Fruit fly (Drosophila melanogaster) whole organism, embryonic: ENCODE measurements around the gene CG16957.

ENCODE experiments used
- Ada2b ChIP-seq: fragments of 200-800 bp; sonication (Bioruptor generic); IDR thresholded peaks from 2 replicates; pipeline ENCODE4 v1.3.6; 2022; ENCODE audit warnings: missing biosample characterization, missing genetic modification characterization
- B-H2 ChIP-seq: fragments of 200-800 bp; sonication (Bioruptor generic); optimal IDR thresholded peaks from 2 replicates; lab custom pipeline; 2018; ENCODE audit warnings: missing biosample characterization, mild to moderate bottlenecking, missing genetic modification characterization
- BEAF-32 ChIP-seq: fragments of 200-800 bp; sonication (Bioruptor generic); optimal IDR thresholded peaks from 3 replicates; lab custom pipeline; 2017; ENCODE audit warnings: missing biosample characterization, missing genetic modification characterization, mild to moderate bottlenecking, moderate library complexity, missing genetic modification reagents
- BtbVII ChIP-seq: fragments of 200-800 bp; sonication (Bioruptor generic); optimal IDR thresholded peaks from 3 replicates; lab custom pipeline; 2017; ENCODE audit warnings: missing biosample characterization, mild to moderate bottlenecking, missing genetic modification characterization
- CG10543 ChIP-seq: fragments of 200-800 bp; sonication (Bioruptor generic); optimal IDR thresholded peaks from 3 replicates; lab custom pipeline; 2017; ENCODE audit warnings: missing biosample characterization, mild to moderate bottlenecking, missing genetic modification characterization, moderate library complexity
- CG10654 ChIP-seq: fragments of 200-800 bp; sonication (Bioruptor generic); optimal IDR thresholded peaks from 2 replicates; lab custom pipeline; 2016; ENCODE audit warnings: missing biosample characterization, missing genetic modification characterization
- CG11247 ChIP-seq: fragments of 200-800 bp; sonication (Bioruptor generic); IDR thresholded peaks from 2 replicates; pipeline ENCODE4 v1.3.6; 2022; ENCODE audit warnings: missing biosample characterization, missing genetic modification characterization
- CG11398 ChIP-seq: fragments of 200-800 bp; sonication (Bioruptor generic); optimal IDR thresholded peaks from 2 replicates; lab custom pipeline; 2016; ENCODE audit warnings: missing biosample characterization, missing genetic modification characterization
- CG14014 ChIP-seq: fragments of 200-800 bp; sonication (Bioruptor generic); IDR thresholded peaks from 2 replicates; pipeline ENCODE4 v1.3.6; 2022; ENCODE audit warnings: missing biosample characterization, missing genetic modification characterization
- CG15269 ChIP-seq: fragments of 200-800 bp; sonication (Bioruptor generic); optimal IDR thresholded peaks from 2 replicates; lab custom pipeline; 2018; ENCODE audit warnings: missing biosample characterization, mild to moderate bottlenecking, missing genetic modification characterization, moderate library complexity
- CG15601 ChIP-seq: fragments of 200-800 bp; sonication (Bioruptor generic); optimal IDR thresholded peaks from 3 replicates; lab custom pipeline; 2019; ENCODE audit warnings: missing biosample characterization, mild to moderate bottlenecking, missing genetic modification characterization, moderate library complexity
- CG17359 ChIP-seq: fragments of 200-800 bp; sonication (Bioruptor generic); optimal IDR thresholded peaks from 3 replicates; lab custom pipeline; 2018; ENCODE audit warnings: missing biosample characterization, mild to moderate bottlenecking, missing genetic modification characterization, moderate library complexity
- CG32767 ChIP-seq: fragments of 200-800 bp; sonication (Bioruptor generic); IDR thresholded peaks from 2 replicates; pipeline ENCODE4 v1.3.6; 2022; ENCODE audit warnings: missing biosample characterization, missing genetic modification characterization
- CG4730 ChIP-seq: fragments of 200-800 bp; sonication (Bioruptor generic); IDR thresholded peaks from 2 replicates; pipeline ENCODE4 v1.3.6; 2022; ENCODE audit warnings: missing biosample characterization, missing genetic modification characterization
- CG6854 ChIP-seq: fragments of 200-800 bp; sonication (Bioruptor generic); optimal IDR thresholded peaks from 3 replicates; lab custom pipeline; 2017; ENCODE audit warnings: missing biosample characterization, mild to moderate bottlenecking, missing genetic modification characterization
- CG7928 ChIP-seq: fragments of 200-800 bp; sonication (Bioruptor generic); optimal IDR thresholded peaks from 2 replicates; lab custom pipeline; 2017; ENCODE audit warnings: missing biosample characterization, mild to moderate bottlenecking, missing genetic modification characterization
- CG8290 ChIP-seq, 3 experiments: fragments of 200-800 bp; sonication (Bioruptor generic); optimal IDR thresholded peaks; 2 replicates each; lab custom pipeline; 2016 to 2019; ENCODE audit warnings: missing biosample characterization in 3 of 3, missing genetic modification characterization in 3 of 3, mild to moderate bottlenecking in 2 of 3, moderate library complexity in 1 of 3
- CG8388 ChIP-seq: fragments of 200-800 bp; sonication (Bioruptor generic); optimal IDR thresholded peaks from 2 replicates; lab custom pipeline; 2019; ENCODE audit warnings: missing biosample characterization, mild to moderate bottlenecking, missing genetic modification characterization, moderate library complexity
- CG9932 ChIP-seq: fragments of 200-800 bp; sonication (Bioruptor generic); IDR thresholded peaks from 2 replicates; pipeline ENCODE4 v1.3.6; 2022; ENCODE audit warnings: missing biosample characterization, missing genetic modification characterization
- Chrac-16 ChIP-seq: fragments of 200-800 bp; sonication (Bioruptor generic); optimal IDR thresholded peaks from 3 replicates; lab custom pipeline; 2016; ENCODE audit warnings: missing biosample characterization, missing genetic modification characterization
- Dip3 ChIP-seq: fragments of 200-800 bp; sonication (Bioruptor generic); optimal IDR thresholded peaks from 3 replicates; lab custom pipeline; 2016; ENCODE audit warnings: missing biosample characterization, missing genetic modification characterization
- Dp ChIP-seq: fragments of 200-800 bp; sonication (Bioruptor generic); optimal IDR thresholded peaks from 2 replicates; lab custom pipeline; 2018; ENCODE audit warnings: missing biosample characterization, mild to moderate bottlenecking, missing genetic modification characterization, moderate library complexity
- Fer2 ChIP-seq: fragments of 200-800 bp; sonication (Bioruptor generic); optimal IDR thresholded peaks from 2 replicates; lab custom pipeline; 2018; ENCODE audit warnings: missing biosample characterization, mild to moderate bottlenecking, missing genetic modification characterization, moderate library complexity
- Gug ChIP-seq: fragments of 200-800 bp; sonication (Bioruptor generic); IDR thresholded peaks from 4 replicates; pipeline ENCODE4 v1.3.6; 2022; ENCODE audit warnings: missing biosample characterization, missing genetic modification characterization
- H15 ChIP-seq: fragments of 200-800 bp; sonication (Bioruptor generic); IDR thresholded peaks from 3 replicates; pipeline ENCODE4 v1.3.6; 2022; ENCODE audit warnings: missing biosample characterization, missing genetic modification characterization
- Mrtf ChIP-seq: fragments of 200-800 bp; sonication (Bioruptor generic); IDR thresholded peaks from 3 replicates; pipeline ENCODE4 v1.3.6; 2022; ENCODE audit warnings: missing biosample characterization, missing genetic modification characterization
- NC2α ChIP-seq: fragments of 200-800 bp; sonication (Bioruptor generic); optimal IDR thresholded peaks from 2 replicates; lab custom pipeline; 2016; ENCODE audit warnings: missing biosample characterization, missing genetic modification characterization
- Neu2 ChIP-seq: fragments of 200-800 bp; sonication (Bioruptor generic); optimal IDR thresholded peaks from 3 replicates; lab custom pipeline; 2016; ENCODE audit warnings: missing biosample characterization, missing genetic modification characterization, borderline replicate concordance
- ap ChIP-seq: fragments of 200-800 bp; sonication (Bioruptor generic); IDR thresholded peaks from 2 replicates; pipeline ENCODE4 v1.3.6; 2022; ENCODE audit warnings: missing biosample characterization, missing genetic modification characterization
- cas ChIP-seq: fragments of 200-800 bp; sonication (Bioruptor generic); IDR thresholded peaks from 2 replicates; pipeline ENCODE4 v1.3.6; 2022; ENCODE audit warnings: missing biosample characterization, missing genetic modification characterization
- croc ChIP-seq: fragments of 200-800 bp; sonication (Bioruptor generic); conservative IDR thresholded peaks from 3 replicates; pipeline ENCODE4 v1.3.6; 2022; ENCODE audit warnings: missing biosample characterization, missing genetic modification characterization
- cwo ChIP-seq: fragments of 200-800 bp; sonication (Bioruptor generic); optimal IDR thresholded peaks from 3 replicates; lab custom pipeline; 2017; ENCODE audit warnings: missing biosample characterization, missing genetic modification characterization, mild to moderate bottlenecking, moderate library complexity, missing genetic modification reagents
- danr ChIP-seq: fragments of 200-800 bp; sonication (Bioruptor generic); IDR thresholded peaks from 2 replicates; pipeline ENCODE4 v1.3.6; 2022; ENCODE audit warnings: missing biosample characterization, missing genetic modification characterization
- dm ChIP-seq: fragments of 200-800 bp; sonication (Bioruptor generic); optimal IDR thresholded peaks from 3 replicates; lab custom pipeline; 2016; ENCODE audit warnings: missing biosample characterization, missing genetic modification characterization
- exex ChIP-seq: fragments of 200-800 bp; sonication (Bioruptor generic); optimal IDR thresholded peaks from 4 replicates; lab custom pipeline; 2018; ENCODE audit warnings: missing biosample characterization, mild to moderate bottlenecking, missing genetic modification characterization, moderate library complexity
- h ChIP-seq: fragments of >200 bp; optimal IDR thresholded peaks from 2 replicates; lab custom pipeline; 2017
- hkb ChIP-seq, 2 experiments: fragments of 200-800 bp in 1 of 2; fragments of >200 bp in 1 of 2; sonication (Bioruptor generic) in 1 of 2; IDR thresholded peaks in 1 of 2; optimal IDR thresholded peaks in 1 of 2; 2 replicates each; pipeline versions ENCODE4 v1.3.6 to Lab custom; 2017 to 2022; ENCODE audit warnings: missing biosample characterization in 1 of 2, missing genetic modification characterization in 1 of 2
- ind ChIP-seq: fragments of 200-800 bp; sonication (Bioruptor generic); optimal IDR thresholded peaks from 3 replicates; lab custom pipeline; 2016; ENCODE audit warnings: missing biosample characterization, missing genetic modification characterization
- nerfin-2 ChIP-seq: fragments of 200-800 bp; sonication (Bioruptor generic); IDR thresholded peaks from 2 replicates; pipeline ENCODE4 v1.3.6; 2022; ENCODE audit warnings: missing biosample characterization, missing genetic modification characterization; ENCODE audit not compliant: partially characterized antibody
- org-1 ChIP-seq: fragments of 200-800 bp; sonication (Bioruptor generic); optimal IDR thresholded peaks from 2 replicates; lab custom pipeline; 2017; ENCODE audit warnings: missing biosample characterization, missing genetic modification characterization
- peb ChIP-seq: fragments of 200-800 bp; sonication (Bioruptor generic); IDR thresholded peaks from 2 replicates; pipeline ENCODE4 v1.3.6; 2022; ENCODE audit warnings: missing biosample characterization, missing genetic modification characterization
- phol ChIP-seq: fragments of 200-800 bp; sonication (Bioruptor generic); optimal IDR thresholded peaks from 3 replicates; lab custom pipeline; 2018; ENCODE audit warnings: missing biosample characterization, mild to moderate bottlenecking, missing genetic modification characterization, moderate library complexity
- pnt ChIP-seq: fragments of 200-800 bp; sonication (Bioruptor generic); optimal IDR thresholded peaks from 3 replicates; lab custom pipeline; 2016; ENCODE audit warnings: missing biosample characterization, missing genetic modification characterization
- pros ChIP-seq: fragments of 200-800 bp; sonication (Bioruptor generic); optimal IDR thresholded peaks from 3 replicates; lab custom pipeline; 2019; ENCODE audit warnings: missing biosample characterization, mild to moderate bottlenecking, missing genetic modification characterization, moderate library complexity
- pzg ChIP-seq: fragments of 200-800 bp; sonication (Bioruptor generic); optimal IDR thresholded peaks from 3 replicates; lab custom pipeline; 2018; ENCODE audit warnings: missing biosample characterization, mild to moderate bottlenecking, missing genetic modification characterization, moderate library complexity
- ro ChIP-seq: fragments of 200-800 bp; sonication (Bioruptor generic); IDR thresholded peaks from 2 replicates; pipeline ENCODE4 v1.3.6; 2022; ENCODE audit warnings: missing biosample characterization, missing genetic modification characterization
- sc ChIP-seq, 3 experiments: fragments of >200 bp in 2 of 3; fragments of 200-800 bp in 1 of 3; sonication (Bioruptor generic) in 1 of 3; optimal IDR thresholded peaks; 2 replicates in 2 of 3; 3 replicates in 1 of 3; lab custom pipeline; 2017; ENCODE audit warnings: mild to moderate bottlenecking in 1 of 3, missing biosample characterization in 1 of 3, missing genetic modification characterization in 1 of 3, missing genetic modification reagents in 1 of 3
- schlank ChIP-seq: fragments of 200-800 bp; sonication (Bioruptor generic); optimal IDR thresholded peaks from 2 replicates; lab custom pipeline; 2018; ENCODE audit warnings: missing biosample characterization, mild to moderate bottlenecking, missing genetic modification characterization
- tap ChIP-seq: fragments of 200-800 bp; optimal IDR thresholded peaks from 3 replicates; lab custom pipeline; 2019; ENCODE audit warnings: missing biosample characterization, mild to moderate bottlenecking, missing genetic modification characterization, moderate library complexity
- vvl ChIP-seq: fragments of 200-800 bp; sonication (Bioruptor generic); IDR thresholded peaks from 2 replicates; pipeline ENCODE4 v1.3.6; 2022; ENCODE audit warnings: missing biosample characterization, missing genetic modification characterization

CG16957 gene

DNA sequence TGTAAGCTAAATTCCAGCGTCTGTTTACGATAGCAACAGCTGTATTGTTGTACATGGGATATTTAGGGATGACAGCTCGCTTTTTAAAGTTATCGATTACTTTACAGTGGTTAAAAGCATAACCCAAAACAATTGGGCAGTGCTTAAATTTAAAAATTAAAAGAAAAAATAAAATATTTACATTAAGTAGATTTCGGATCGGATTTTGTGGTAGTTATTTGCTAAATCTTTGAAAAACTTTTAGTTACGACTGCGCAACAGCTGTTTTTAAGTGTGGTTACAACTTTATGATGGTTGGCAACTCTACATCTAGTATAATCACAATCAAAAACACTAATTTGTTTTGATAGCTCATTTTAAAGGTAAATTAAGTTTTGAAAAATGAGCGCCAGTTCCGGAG lies 8.7 kb downstream of the CG16957 start, which contains the start of the genes Ing5 and CG7099 (continued):
- TF ChIP-seq BEAF-32 (GFP tag; lab: Kevin White, UChicago) (peak; percentile 70), BtbVII (GFP tag; lab: Kevin White, UChicago) (peak; percentile 89), tap (peak; percentile 93), CG17359 (tag; lab: Kevin White, UChicago) (peak; percentile 96), CG9932 (GFP tag; lab: Robert Waterston, UW) (peak; percentile 99), org-1 (GFP tag; lab: Kevin White, UChicago) (peak; percentile 84), CG6854 (GFP tag; lab: Kevin White, UChicago) (peak; percentile 73), CG7928 (GFP tag; lab: Kevin White, UChicago) (peak; percentile 77), Mrtf (GFP tag; lab: Robert Waterston, UW) (peak; percentile 94), CG15601 (tag; lab: Kevin White, UChicago) (peak; percentile 94), schlank (tag; lab: Kevin White, UChicago) (peak; percentile 80), ap (GFP tag; lab: Robert Waterston, UW) (peak; percentile 92), sc (optimal IDR thresholded peaks at IDR 0.05; lab: Kevin White, UChicago) (no peak), sc (GFP tag; optimal IDR thresholded peaks at IDR 0.05; lab: Kevin White, UChicago) (peak; percentile 93), CG15269 (tag; lab: Kevin White, UChicago) (peak; percentile 96), phol (tag; lab: Kevin White, UChicago) (peak; percentile 97), Neu2 (no peak), CG10543 (GFP tag; lab: Kevin White, UChicago) (peak; percentile 92), CG11398 (GFP tag; lab: Kevin White, UChicago) (peak; percentile 60), Dip3 (GFP tag; lab: Kevin White, UChicago) (peak; percentile 94), nerfin-2 (GFP tag; lab: Robert Waterston, UW) (peak; percentile 71), H15 (GFP tag; lab: Robert Waterston, UW) (peak; percentile 97), h (lab: Kevin White, UChicago) (no peak), ro (GFP tag; lab: Robert Waterston, UW) (peak; percentile 90), pnt (GFP tag; lab: Kevin White, UChicago) (peak; percentile 89), hkb (optimal IDR thresholded peaks at IDR 0.05; lab: Kevin White, UChicago) (no peak), hkb (GFP tag; IDR thresholded peaks at IDR 0.05; lab: Robert Waterston, UW) (peak; percentile 95), CG8388 (GFP tag; lab: Kevin White, UChicago) (peak; percentile 94), exex (tag; lab: Kevin White, UChicago) (peak; percentile 97), B-H2 (peak; percentile 96), cwo (peak; percentile 90), croc (GFP tag; lab: Robert Waterston, UW) (peak; percentile 94), Fer2 (peak; percentile 95), CG4730 (peak; percentile 97), pros (GFP tag; lab: Kevin White, UChicago) (no peak), CG10654 (GFP tag; lab: Kevin White, UChicago) (peak; percentile 96), danr (peak; percentile 90), pzg (GFP tag; lab: Kevin White, UChicago) (peak; percentile 57), dm (GFP tag; lab: Kevin White, UChicago) (peak; percentile 62), NC2α (GFP tag; lab: Kevin White, UChicago) (peak; percentile 70), CG32767 (GFP tag; lab: Robert Waterston, UW) (peak; percentile 95), CG14014 (peak; percentile 97), Ada2b (GFP tag; lab: Robert Waterston, UW) (peak; percentile 98), CG11247 (GFP tag; lab: Robert Waterston, UW) (peak; percentile 95), CG8290 (GFP tag; optimal IDR thresholded peaks at IDR 0.05; lab: Kevin White, UChicago) (peak; percentile 96), CG8290 (tag; optimal IDR thresholded peaks at IDR 0.05; lab: Kevin White, UChicago) (peak in 1 of 2 experiments; percentile 92), ind (GFP tag; lab: Kevin White, UChicago) (peak; percentile 98), peb (GFP tag; lab: Robert Waterston, UW) (peak; percentile 94), Chrac-16 (GFP tag; lab: Kevin White, UChicago) (peak; percentile 97), Dp (GFP tag; lab: Kevin White, UChicago) (peak; percentile 50), vvl (GFP tag; lab: Robert Waterston, UW) (peak; percentile 98), Gug (GFP tag; lab: Robert Waterston, UW) (peak; percentile 96), cas (GFP tag; lab: Robert Waterston, UW) (peak; percentile 96)
